Worm (Caenorhabditis elegans) whole organism, early embryonic: ENCODE measurements around the gene lin-49.

ENCODE experiments used
- F13C5.2 ChIP-seq: sonication (generic microtip); optimal IDR thresholded peaks from 2 replicates; lab custom pipeline; 2017; ENCODE audit warnings: mild to moderate bottlenecking, missing genetic modification characterization, inconsistent platforms, missing compliant biosample characterization
- ama-1 ChIP-seq: fragments of 150-350 bp; optimal IDR thresholded peaks from 2 replicates; lab custom pipeline; 2014
- ceh-13 ChIP-seq: fragments of 200-800 bp; sonication (Bioruptor generic); optimal IDR thresholded peaks from 2 replicates; lab custom pipeline; 2018; ENCODE audit warnings: mild to moderate bottlenecking, missing genetic modification characterization, missing compliant biosample characterization
- ceh-36 ChIP-seq: sonication (generic microtip); optimal IDR thresholded peaks from 2 replicates; lab custom pipeline; 2016; ENCODE audit warnings: missing genetic modification characterization, inconsistent platforms, missing compliant biosample characterization
- ets-7 ChIP-seq: sonication (generic microtip); optimal IDR thresholded peaks from 2 replicates; lab custom pipeline; 2016; ENCODE audit warnings: missing genotype, missing genetic modification characterization, missing compliant biosample characterization
- flt-1 ChIP-seq: fragments of 200-800 bp; sonication (Bioruptor generic); IDR thresholded peaks from 2 replicates; pipeline ENCODE4 v1.3.6; 2022; ENCODE audit warnings: missing genetic modification characterization, missing compliant biosample characterization
- hmbx-1 ChIP-seq: sonication (generic microtip); optimal IDR thresholded peaks from 2 replicates; lab custom pipeline; 2016; ENCODE audit warnings: mild to moderate bottlenecking, missing genetic modification characterization, missing compliant biosample characterization
- pes-1 ChIP-seq: fragments of 200-800 bp; sonication (Bioruptor generic); IDR thresholded peaks from 2 replicates; pipeline ENCODE4 v1.3.6; 2022; ENCODE audit warnings: missing genetic modification reagents, missing genetic modification characterization, missing compliant biosample characterization
- tbx-11 ChIP-seq: fragments of 200-800 bp; sonication (Bioruptor generic); IDR thresholded peaks from 2 replicates; pipeline ENCODE4 v1.3.6; 2022; ENCODE audit warnings: missing genetic modification characterization, missing compliant biosample characterization
- tbx-37 ChIP-seq: fragments of 200-800 bp; sonication (Bioruptor generic); conservative IDR thresholded peaks from 2 replicates; pipeline ENCODE4 v1.3.6; 2022; ENCODE audit warnings: missing genetic modification reagents, missing genetic modification characterization, missing compliant biosample characterization

ce11 chrIV:8644432-8644831, 23.9 kb downstream of the lin-49 start, which contains the start of gene C49C8.3:
- TF ChIP-seq ets-7 (tag; lab: Kevin White, UChicago) (no peak), pes-1 (GFP tag; lab: Robert Waterston, UW) (no peak), flt-1 (no peak), hmbx-1 (tag; lab: Kevin White, UChicago) (no peak), ama-1 (no peak), ceh-36 (tag; lab: Kevin White, UChicago) (no peak), F13C5.2 (no peak), tbx-11 (GFP tag; lab: Robert Waterston, UW) (no peak), tbx-37 (GFP tag; lab: Robert Waterston, UW) (no peak), ceh-13 (GFP tag; lab: Kevin White, UChicago) (no peak)
